Fruit fly (Drosophila melanogaster) whole organism, pupa: ENCODE measurements around the gene Nha2.

Source experiments
- CG10348 ChIP-seq: fragments of 200-800 bp; sonication (Bioruptor generic); IDR thresholded peaks from 2 replicates; pipeline ENCODE4 v1.3.6; 2022; ENCODE audit warnings: missing biosample characterization, missing genetic modification characterization
- CG13204 ChIP-seq: fragments of 200-800 bp; sonication (Bioruptor generic); optimal IDR thresholded peaks from 2 replicates; lab custom pipeline; 2018; ENCODE audit warnings: missing biosample characterization, mild to moderate bottlenecking, missing genetic modification characterization, moderate library complexity
- CG14655 ChIP-seq: fragments of 200-800 bp; sonication (Bioruptor generic); optimal IDR thresholded peaks from 3 replicates; lab custom pipeline; 2017; ENCODE audit warnings: mild to moderate bottlenecking, missing biosample characterization, missing genetic modification reagents, missing genetic modification characterization
- CG15710 ChIP-seq: fragments of 200-800 bp; sonication (Bioruptor generic); optimal IDR thresholded peaks from 2 replicates; lab custom pipeline; 2018; ENCODE audit warnings: missing biosample characterization, mild to moderate bottlenecking, missing genetic modification characterization, moderate library complexity
- CG17806 ChIP-seq: fragments of 200-800 bp; sonication (Bioruptor generic); optimal IDR thresholded peaks from 2 replicates; lab custom pipeline; 2018; ENCODE audit warnings: missing biosample characterization, mild to moderate bottlenecking, missing genetic modification characterization, moderate library complexity
- CG32121 ChIP-seq: fragments of 200-800 bp; sonication (Bioruptor generic); IDR thresholded peaks from 2 replicates; pipeline ENCODE4 v1.3.6; 2022; ENCODE audit warnings: missing biosample characterization, missing genetic modification characterization
- CG34367 ChIP-seq: fragments of 200-800 bp; sonication (Bioruptor generic); optimal IDR thresholded peaks from 2 replicates; lab custom pipeline; 2018; ENCODE audit warnings: missing biosample characterization, mild to moderate bottlenecking, missing genetic modification characterization
- CG4496 ChIP-seq: fragments of 200-800 bp; sonication (Bioruptor generic); IDR thresholded peaks from 3 replicates; pipeline ENCODE4 v1.3.6; 2022; ENCODE audit warnings: missing biosample characterization, missing genetic modification characterization
- CG8159 ChIP-seq: fragments of 200-800 bp; sonication (Bioruptor generic); optimal IDR thresholded peaks from 3 replicates; lab custom pipeline; 2018; ENCODE audit warnings: missing biosample characterization, mild to moderate bottlenecking, missing genetic modification characterization, moderate library complexity
- CG8301 ChIP-seq: fragments of 200-800 bp; sonication (Bioruptor generic); optimal IDR thresholded peaks from 2 replicates; lab custom pipeline; 2018; ENCODE audit warnings: missing biosample characterization, mild to moderate bottlenecking, missing genetic modification characterization
- CG9948 ChIP-seq: fragments of 200-800 bp; sonication (Bioruptor generic); optimal IDR thresholded peaks from 2 replicates; lab custom pipeline; 2018; ENCODE audit warnings: missing biosample characterization, mild to moderate bottlenecking, missing genetic modification characterization, moderate library complexity
- D1 ChIP-seq: fragments of 200-800 bp; sonication (Bioruptor generic); optimal IDR thresholded peaks from 2 replicates; lab custom pipeline; 2018; ENCODE audit warnings: missing biosample characterization, mild to moderate bottlenecking, missing genetic modification characterization, moderate library complexity
- EcR ChIP-seq: fragments of 200-800 bp; sonication (Bioruptor generic); optimal IDR thresholded peaks from 3 replicates; lab custom pipeline; 2019; ENCODE audit warnings: missing biosample characterization, missing genetic modification characterization, mild to moderate bottlenecking, moderate library complexity, missing genetic modification reagents
- Ets98B ChIP-seq: fragments of 200-800 bp; sonication (Bioruptor generic); IDR thresholded peaks from 2 replicates; pipeline ENCODE4 v1.3.6; 2022; ENCODE audit warnings: missing biosample characterization, missing genetic modification characterization
- Pif1A ChIP-seq: fragments of 200-800 bp; sonication (Bioruptor generic); optimal IDR thresholded peaks from 3 replicates; lab custom pipeline; 2016; ENCODE audit warnings: missing biosample characterization, missing genetic modification characterization
- Pif1B ChIP-seq: fragments of 200-800 bp; sonication (Bioruptor generic); optimal IDR thresholded peaks from 3 replicates; lab custom pipeline; 2016; ENCODE audit warnings: missing biosample characterization, missing genetic modification characterization
- fd96Ca ChIP-seq: fragments of 200-800 bp; sonication (Bioruptor generic); IDR thresholded peaks from 3 replicates; pipeline ENCODE4 v1.3.6; 2022; ENCODE audit warnings: missing biosample characterization, missing genetic modification characterization
- gl ChIP-seq: fragments of 200-800 bp; sonication (Bioruptor generic); optimal IDR thresholded peaks from 2 replicates; lab custom pipeline; 2018; ENCODE audit warnings: missing biosample characterization, mild to moderate bottlenecking, missing genetic modification characterization
- rn ChIP-seq: fragments of 200-800 bp; sonication (Bioruptor generic); IDR thresholded peaks from 2 replicates; pipeline ENCODE4 v1.3.6; 2022; ENCODE audit warnings: missing biosample characterization, missing genetic modification characterization

Nha2 gene

dm6 chr3R:22976997-22977396 lies 21.3 kb downstream of the Nha2 start, which contains the start of gene Gbp3:
TSS of gene Gbp3 (plus strand) at chr3R:22977270.
- TF ChIP-seq CG4496 (GFP tag; lab: Robert Waterston, UW) (no peak), CG34367 (tag; lab: Kevin White, UChicago) (no peak)

dm6 chr3R:22965984-22966383 lies 32.3 kb downstream of the Nha2 start, which contains the start of gene Tpl94D:
TSS of gene Tpl94D (plus strand) at chr3R:22966284.
- TF ChIP-seq Pif1B (GFP tag; lab: Kevin White, UChicago) (no peak), CG32121 (GFP tag; lab: Robert Waterston, UW) (no peak), CG17806 (tag; lab: Kevin White, UChicago) (no peak), EcR (GFP tag; lab: Kevin White, UChicago) (no peak), Ets98B (GFP tag; lab: Robert Waterston, UW) (no peak), gl (tag; lab: Kevin White, UChicago) (no peak), Pif1A (no peak), CG15710 (no peak), CG4496 (GFP tag; lab: Robert Waterston, UW) (no peak), fd96Ca (GFP tag; lab: Robert Waterston, UW) (no peak), CG10348 (GFP tag; lab: Robert Waterston, UW) (no peak), rn (GFP tag; lab: Robert Waterston, UW) (no peak), CG14655 (GFP tag; lab: Kevin White, UChicago) (no peak), D1 (tag; lab: Kevin White, UChicago) (no peak), CG34367 (tag; lab: Kevin White, UChicago) (no peak), CG8301 (tag; lab: Kevin White, UChicago) (no peak), CG9948 (tag; lab: Kevin White, UChicago) (no peak)

dm6 chr3R:22965220-22965619 lies 33.1 kb downstream of the Nha2 start:
- no peak for TF ChIP-seq D1 (tag; lab: Kevin White, UChicago)
- peak; percentile 21 for TF ChIP-seq CG8159 (tag; lab: Kevin White, UChicago)
- no peak for TF ChIP-seq CG9948 (tag; lab: Kevin White, UChicago)
- no peak for TF ChIP-seq CG34367 (tag; lab: Kevin White, UChicago)
- TF ChIP-seq CG15710, result no peak
- TF ChIP-seq Ets98B (GFP tag; lab: Robert Waterston, UW), result no peak
- peak; percentile 3 for TF ChIP-seq CG14655 (GFP tag; lab: Kevin White, UChicago)
- no peak for TF ChIP-seq CG13204 (GFP tag; lab: Kevin White, UChicago)
